Fruit fly (Drosophila melanogaster) whole organism, embryonic: Measurements from ENCODE around the gene CG11168.

Experiments used
- Antp ChIP-seq: fragments of 200-800 bp; sonication (Bioruptor generic); optimal IDR thresholded peaks from 3 replicates; lab custom pipeline; 2016; ENCODE audit warnings: missing biosample characterization, missing genetic modification characterization
- Bdp1 ChIP-seq: fragments of 200-800 bp; sonication (Bioruptor generic); optimal IDR thresholded peaks from 3 replicates; lab custom pipeline; 2016; ENCODE audit warnings: missing biosample characterization, missing genetic modification characterization
- CG11093 ChIP-seq: fragments of 200-800 bp; sonication (Bioruptor generic); IDR thresholded peaks from 3 replicates; pipeline ENCODE4 v1.3.6; 2022; ENCODE audit warnings: missing biosample characterization, missing genetic modification characterization
- CG15479 ChIP-seq: fragments of 200-800 bp; sonication (Bioruptor generic); optimal IDR thresholded peaks from 3 replicates; lab custom pipeline; 2019; ENCODE audit warnings: missing biosample characterization, mild to moderate bottlenecking, missing genetic modification characterization, moderate library complexity
- CG1602 ChIP-seq: fragments of 200-800 bp; sonication (Bioruptor generic); optimal IDR thresholded peaks from 3 replicates; lab custom pipeline; 2016; ENCODE audit warnings: missing biosample characterization, missing genetic modification characterization
- CG17361 ChIP-seq: fragments of 200-800 bp; sonication (Bioruptor generic); IDR thresholded peaks from 3 replicates; pipeline ENCODE4 v1.3.6; 2022; ENCODE audit warnings: missing biosample characterization, missing genetic modification characterization
- CG17829 ChIP-seq: fragments of 200-800 bp; optimal IDR thresholded peaks from 2 replicates; lab custom pipeline; 2019; ENCODE audit warnings: missing biosample characterization, mild to moderate bottlenecking, missing genetic modification characterization, moderate library complexity
- CG17912 ChIP-seq: fragments of 200-800 bp; sonication (Bioruptor generic); optimal IDR thresholded peaks from 2 replicates; lab custom pipeline; 2018; ENCODE audit warnings: missing biosample characterization, mild to moderate bottlenecking, missing genetic modification characterization
- CG18764 ChIP-seq: fragments of 200-800 bp; sonication (Bioruptor generic); optimal IDR thresholded peaks from 3 replicates; lab custom pipeline; 2016; ENCODE audit warnings: missing biosample characterization, missing genetic modification characterization
- CG2116 ChIP-seq: fragments of 200-800 bp; sonication (Bioruptor generic); optimal IDR thresholded peaks from 3 replicates; lab custom pipeline; 2018; ENCODE audit warnings: missing biosample characterization, mild to moderate bottlenecking, missing genetic modification characterization
- CG2202 ChIP-seq: fragments of 200-800 bp; sonication (Bioruptor generic); optimal IDR thresholded peaks from 2 replicates; lab custom pipeline; 2018; ENCODE audit warnings: missing biosample characterization, mild to moderate bottlenecking, missing genetic modification characterization
- CG3163 ChIP-seq: fragments of 200-800 bp; sonication (Bioruptor generic); optimal IDR thresholded peaks from 3 replicates; lab custom pipeline; 2016; ENCODE audit warnings: missing biosample characterization, missing genetic modification characterization
- CG3407 ChIP-seq: fragments of 200-800 bp; sonication (Bioruptor generic); optimal IDR thresholded peaks from 2 replicates; lab custom pipeline; 2018; ENCODE audit warnings: missing biosample characterization, mild to moderate bottlenecking, missing genetic modification characterization
- CG4404 ChIP-seq: fragments of 200-800 bp; sonication (Bioruptor generic); IDR thresholded peaks from 2 replicates; pipeline ENCODE4 v1.3.6; 2022; ENCODE audit warnings: missing biosample characterization, missing genetic modification characterization
- CG4730 ChIP-seq: fragments of 200-800 bp; sonication (Bioruptor generic); IDR thresholded peaks from 2 replicates; pipeline ENCODE4 v1.3.6; 2022; ENCODE audit warnings: missing biosample characterization, missing genetic modification characterization
- CG8765 ChIP-seq: fragments of 200-800 bp; sonication (Bioruptor generic); IDR thresholded peaks from 2 replicates; pipeline ENCODE4 v1.3.6; 2022; ENCODE audit warnings: missing biosample characterization, missing genetic modification characterization
- CHES-1-like ChIP-seq: fragments of 200-800 bp; sonication (Bioruptor generic); optimal IDR thresholded peaks from 2 replicates; lab custom pipeline; 2016; ENCODE audit warnings: missing biosample characterization, missing genetic modification characterization
- CkIIα-i1 ChIP-seq: fragments of 200-800 bp; sonication (Bioruptor generic); IDR thresholded peaks from 2 replicates; pipeline ENCODE4 v1.3.6; 2022; ENCODE audit warnings: missing biosample characterization, missing genetic modification characterization
- CrebB ChIP-seq: fragments of 200-800 bp; sonication (Bioruptor generic); optimal IDR thresholded peaks from 3 replicates; lab custom pipeline; 2018; ENCODE audit warnings: missing biosample characterization, mild to moderate bottlenecking, missing genetic modification characterization
- Dfd ChIP-seq, 2 experiments: fragments of >200 bp; optimal IDR thresholded peaks; 2 replicates each; lab custom pipeline; 2017; ENCODE audit warnings: missing biosample characterization in 2 of 2, missing genetic modification characterization in 2 of 2
- Doc2 ChIP-seq: fragments of 200-800 bp; sonication (Bioruptor generic); IDR thresholded peaks from 2 replicates; pipeline ENCODE4 v1.3.6; 2022; ENCODE audit warnings: missing biosample characterization, missing genetic modification characterization
- Doc3 ChIP-seq: fragments of 200-800 bp; sonication (Bioruptor generic); IDR thresholded peaks from 3 replicates; pipeline ENCODE4 v1.3.6; 2022; ENCODE audit warnings: missing biosample characterization, missing genetic modification characterization; ENCODE audit not compliant: partially characterized antibody
- E2f1 ChIP-seq: fragments of 200-800 bp; sonication (Bioruptor generic); IDR thresholded peaks from 2 replicates; pipeline ENCODE4 v1.3.6; 2022; ENCODE audit warnings: missing biosample characterization, missing genetic modification characterization
- Elba2 ChIP-seq: fragments of 200-800 bp; sonication (Bioruptor generic); optimal IDR thresholded peaks from 3 replicates; lab custom pipeline; 2016; ENCODE audit warnings: missing biosample characterization, missing genetic modification characterization
- Ets65A ChIP-seq: fragments of 200-800 bp; sonication (Bioruptor generic); peaks from one replicate; lab custom pipeline; 2016; ENCODE audit warnings: missing biosample characterization, missing genetic modification characterization
- Hand ChIP-seq: fragments of 200-800 bp; sonication (Bioruptor generic); optimal IDR thresholded peaks from 2 replicates; lab custom pipeline; 2017; ENCODE audit warnings: mild to moderate bottlenecking, missing biosample characterization, missing genetic modification reagents, missing genetic modification characterization
- Lhr ChIP-seq: fragments of 200-800 bp; sonication (Bioruptor generic); optimal IDR thresholded peaks from 3 replicates; lab custom pipeline; 2017; ENCODE audit warnings: mild to moderate bottlenecking, missing biosample characterization, missing genetic modification reagents, missing genetic modification characterization
- Max ChIP-seq: fragments of 200-800 bp; sonication (Bioruptor generic); optimal IDR thresholded peaks from 2 replicates; lab custom pipeline; 2016; ENCODE audit warnings: missing biosample characterization, mild to moderate bottlenecking, missing genetic modification characterization
- Sox100B ChIP-seq: fragments of 200-800 bp; sonication (Bioruptor generic); optimal IDR thresholded peaks from 3 replicates; lab custom pipeline; 2018; ENCODE audit warnings: missing biosample characterization, mild to moderate bottlenecking, missing genetic modification characterization
- Usf ChIP-seq: fragments of 200-800 bp; sonication (Bioruptor generic); optimal IDR thresholded peaks from 2 replicates; lab custom pipeline; 2017; ENCODE audit warnings: missing genotype, missing biosample characterization, missing genetic modification characterization
- cg ChIP-seq: fragments of 200-800 bp; sonication (Bioruptor generic); optimal IDR thresholded peaks from 3 replicates; lab custom pipeline; 2019; ENCODE audit warnings: missing biosample characterization, mild to moderate bottlenecking, missing genetic modification characterization, moderate library complexity
- dm ChIP-seq: fragments of 200-800 bp; sonication (Bioruptor generic); optimal IDR thresholded peaks from 3 replicates; lab custom pipeline; 2016; ENCODE audit warnings: missing biosample characterization, missing genetic modification characterization
- fru ChIP-seq: fragments of >200 bp; optimal IDR thresholded peaks from 2 replicates; lab custom pipeline; 2017
- fu2 ChIP-seq: fragments of 200-800 bp; sonication (Bioruptor generic); optimal IDR thresholded peaks from 2 replicates; lab custom pipeline; 2016; ENCODE audit warnings: missing biosample characterization, missing genetic modification characterization
- gsb-n ChIP-seq: fragments of 200-800 bp; sonication (Bioruptor generic); optimal IDR thresholded peaks from 3 replicates; lab custom pipeline; 2018; ENCODE audit warnings: missing biosample characterization, mild to moderate bottlenecking, missing genetic modification characterization
- hkb ChIP-seq, 2 experiments: fragments of 200-800 bp in 1 of 2; fragments of >200 bp in 1 of 2; sonication (Bioruptor generic) in 1 of 2; IDR thresholded peaks in 1 of 2; optimal IDR thresholded peaks in 1 of 2; 2 replicates each; pipeline versions ENCODE4 v1.3.6 to Lab custom; 2017 to 2022; ENCODE audit warnings: missing biosample characterization in 1 of 2, missing genetic modification characterization in 1 of 2
- kah ChIP-seq: fragments of 200-800 bp; sonication (Bioruptor generic); optimal IDR thresholded peaks from 2 replicates; lab custom pipeline; 2018; ENCODE audit warnings: missing biosample characterization, mild to moderate bottlenecking, missing genetic modification characterization
- lbe ChIP-seq: fragments of 200-800 bp; sonication (Bioruptor generic); optimal IDR thresholded peaks from 2 replicates; lab custom pipeline; 2016; ENCODE audit warnings: missing biosample characterization, mild to moderate bottlenecking, missing genetic modification characterization
- maf-S ChIP-seq: fragments of 200-800 bp; sonication (Bioruptor generic); optimal IDR thresholded peaks from 2 replicates; lab custom pipeline; 2016; ENCODE audit warnings: missing biosample characterization, missing genetic modification characterization
- sc ChIP-seq, 3 experiments: fragments of >200 bp in 2 of 3; fragments of 200-800 bp in 1 of 3; sonication (Bioruptor generic) in 1 of 3; optimal IDR thresholded peaks; 2 replicates in 2 of 3; 3 replicates in 1 of 3; lab custom pipeline; 2017; ENCODE audit warnings: mild to moderate bottlenecking in 1 of 3, missing biosample characterization in 1 of 3, missing genetic modification characterization in 1 of 3, missing genetic modification reagents in 1 of 3
- slou ChIP-seq: fragments of 200-800 bp; sonication (Bioruptor generic); optimal IDR thresholded peaks from 3 replicates; lab custom pipeline; 2016; ENCODE audit warnings: missing biosample characterization, missing genetic modification characterization
- sob ChIP-seq: fragments of 200-800 bp; sonication (Bioruptor generic); IDR thresholded peaks from 2 replicates; pipeline ENCODE4 v1.3.6; 2022; ENCODE audit warnings: missing biosample characterization, missing genetic modification characterization
- ssp ChIP-seq: fragments of 200-800 bp; sonication (Bioruptor generic); IDR thresholded peaks from 2 replicates; pipeline ENCODE4 v1.3.6; 2022; ENCODE audit warnings: missing biosample characterization, missing genetic modification characterization
- sug ChIP-seq: fragments of 200-800 bp; optimal IDR thresholded peaks from 2 replicates; lab custom pipeline; 2019; ENCODE audit warnings: missing biosample characterization, mild to moderate bottlenecking, missing genetic modification characterization, moderate library complexity
- tup ChIP-seq: fragments of 200-800 bp; sonication (Bioruptor generic); optimal IDR thresholded peaks from 2 replicates; lab custom pipeline; 2016; ENCODE audit warnings: missing biosample characterization, mild to moderate bottlenecking, missing genetic modification characterization, moderate library complexity
- vnd ChIP-seq: fragments of 200-800 bp; sonication (Bioruptor generic); IDR thresholded peaks from 3 replicates; pipeline ENCODE4 v1.3.6; 2022; ENCODE audit warnings: missing biosample characterization, missing genetic modification characterization; ENCODE audit not compliant: partially characterized antibody
- wdn ChIP-seq: fragments of 200-800 bp; sonication (Bioruptor generic); IDR thresholded peaks from 2 replicates; pipeline ENCODE4 v1.3.6; 2022; ENCODE audit warnings: missing biosample characterization, missing genetic modification characterization
- zen ChIP-seq: fragments of 200-800 bp; sonication (Bioruptor generic); optimal IDR thresholded peaks from 3 replicates; lab custom pipeline; 2018; ENCODE audit warnings: missing biosample characterization, mild to moderate bottlenecking, missing genetic modification characterization, moderate library complexity

Gene CG11168

dm6 chr3R:24875939-24876842 is 41.7 kb upstream of the CG11168 start, which contains the start of gene CG3744 (continued):
- peak; percentile 90 for TF ChIP-seq CG1602 (GFP tag; lab: Kevin White, UChicago)
- peak; percentile 94 for TF ChIP-seq wdn (GFP tag; lab: Robert Waterston, UW)
- TF ChIP-seq Antp (GFP tag; lab: Kevin White, UChicago) = peak; percentile 72
- peak; percentile 78 for TF ChIP-seq gsb-n (tag; lab: Kevin White, UChicago)
- peak; percentile 69 for TF ChIP-seq tup (GFP tag; lab: Kevin White, UChicago)
- peak; percentile 88 for TF ChIP-seq E2f1 (GFP tag; lab: Robert Waterston, UW)
- peak; percentile 27 for TF ChIP-seq CG3163 (GFP tag; lab: Kevin White, UChicago)
- no peak for TF ChIP-seq fru (lab: Kevin White, UChicago)
- peak; percentile 78 for TF ChIP-seq CG3407 (GFP tag; lab: Kevin White, UChicago)
- peak; percentile 96 for TF ChIP-seq sob
- TF ChIP-seq cg (GFP tag; lab: Kevin White, UChicago) = peak; percentile 96
- peak; percentile 93 for TF ChIP-seq sug
- TF ChIP-seq zen (tag; lab: Kevin White, UChicago) = peak; percentile 79
- peak; percentile 36 for TF ChIP-seq maf-S
- TF ChIP-seq CG4404 = peak; percentile 89
- peak; percentile 86 for TF ChIP-seq CG15479 (GFP tag; lab: Kevin White, UChicago)
- peak; percentile 6 for TF ChIP-seq Elba2 (GFP tag; lab: Kevin White, UChicago)
- TF ChIP-seq dm (GFP tag; lab: Kevin White, UChicago) = no peak
- TF ChIP-seq Sox100B (GFP tag; lab: Kevin White, UChicago) = no peak
- peak; percentile 86 for TF ChIP-seq ssp (GFP tag; lab: Robert Waterston, UW)
- peak; percentile 29 for TF ChIP-seq Bdp1
- TF ChIP-seq Doc3 (GFP tag; lab: Robert Waterston, UW) = peak; percentile 96
- TF ChIP-seq CG17912 = peak; percentile 56
- no peak for TF ChIP-seq sc (optimal IDR thresholded peaks at IDR 0.05; lab: Kevin White, UChicago)
- peak; percentile 64 for TF ChIP-seq sc (GFP tag; optimal IDR thresholded peaks at IDR 0.05; lab: Kevin White, UChicago)
- peak; percentile 91 for TF ChIP-seq CG17829 (tag; lab: Kevin White, UChicago)
- TF ChIP-seq Dfd (GFP tag; optimal IDR thresholded peaks at IDR 0.05; lab: Kevin White, UChicago) = peak in 1 of 2 experiments; percentile 71
- peak; percentile 68 for TF ChIP-seq Hand (GFP tag; lab: Kevin White, UChicago)
- TF ChIP-seq fu2 (GFP tag; lab: Kevin White, UChicago) = peak; percentile 78
- no peak for TF ChIP-seq kah
- TF ChIP-seq Lhr (GFP tag; lab: Kevin White, UChicago) = peak; percentile 92
- TF ChIP-seq CrebB (tag; lab: Kevin White, UChicago) = peak; percentile 69
- peak; percentile 83 for TF ChIP-seq CG11093 (GFP tag; lab: Robert Waterston, UW)
- peak; percentile 57 for TF ChIP-seq CG2202
- TF ChIP-seq CHES-1-like (GFP tag; lab: Kevin White, UChicago) = peak; percentile 53
- TF ChIP-seq vnd = peak; percentile 94
- TF ChIP-seq slou (GFP tag; lab: Kevin White, UChicago) = peak; percentile 85
- peak; percentile 92 for TF ChIP-seq CG8765 (GFP tag; lab: Robert Waterston, UW)
- TF ChIP-seq CG2116 = peak; percentile 67
- peak; percentile 92 for TF ChIP-seq CG17361 (GFP tag; lab: Robert Waterston, UW)
- peak; percentile 85 for TF ChIP-seq Usf (GFP tag; lab: Kevin White, UChicago)
- TF ChIP-seq lbe = peak; percentile 79
- TF ChIP-seq Max (GFP tag; lab: Kevin White, UChicago) = peak; percentile 54
- peak; percentile 99 for TF ChIP-seq Ets65A (GFP tag; lab: Kevin White, UChicago)
- no peak for TF ChIP-seq hkb (optimal IDR thresholded peaks at IDR 0.05; lab: Kevin White, UChicago)
- TF ChIP-seq hkb (GFP tag; IDR thresholded peaks at IDR 0.05; lab: Robert Waterston, UW) = peak; percentile 89
- TF ChIP-seq CG4730 (GFP tag; lab: Robert Waterston, UW) = peak; percentile 84
- TF ChIP-seq CkIIα-i1 (GFP tag; lab: Robert Waterston, UW) = 0 out of 2 replicates have a peak, but pooled peaks have one; percentile 52
- TF ChIP-seq Doc2 (GFP tag; lab: Robert Waterston, UW) = peak; percentile 46
- peak; percentile 81 for TF ChIP-seq CG18764 (GFP tag; lab: Kevin White, UChicago)
